Fruit fly (Drosophila melanogaster): Measurements from ENCODE around the gene ND-ACP.

dm6 chr3L:1302950-1303352 is 26.8 kb upstream of the ND-ACP start:
- no peak for TF ChIP-seq CTCF (optimal IDR thresholded peaks at IDR 0.05)
- no peak for TF ChIP-seq CG8478 (optimal IDR thresholded peaks at IDR 0.05)
